Fruit fly (Drosophila melanogaster) whole organism, embryonic: ENCODE measurements around the gene Zaf1.

ENCODE experiments used
- Atf-2 ChIP-seq: fragments of 200-800 bp; sonication (Bioruptor generic); optimal IDR thresholded peaks from 2 replicates; lab custom pipeline; 2016; ENCODE audit warnings: missing biosample characterization, missing genetic modification characterization
- BtbVII ChIP-seq: fragments of 200-800 bp; sonication (Bioruptor generic); optimal IDR thresholded peaks from 3 replicates; lab custom pipeline; 2017; ENCODE audit warnings: missing biosample characterization, mild to moderate bottlenecking, missing genetic modification characterization
- CG1024 ChIP-seq: fragments of 200-800 bp; sonication (Bioruptor generic); IDR thresholded peaks from 2 replicates; pipeline ENCODE4 v1.3.6; 2022; ENCODE audit warnings: missing biosample characterization, missing genetic modification characterization
- CG10979 ChIP-seq: fragments of 200-800 bp; sonication (Bioruptor generic); optimal IDR thresholded peaks from 2 replicates; lab custom pipeline; 2018; ENCODE audit warnings: missing biosample characterization, mild to moderate bottlenecking, missing genetic modification characterization, moderate library complexity
- CG11696 ChIP-seq: fragments of 200-800 bp; sonication (Bioruptor generic); IDR thresholded peaks from 2 replicates; pipeline ENCODE4 v1.3.6; 2022; ENCODE audit warnings: missing biosample characterization, missing genetic modification characterization
- CG12219 ChIP-seq: fragments of 200-800 bp; sonication (Bioruptor generic); optimal IDR thresholded peaks from 3 replicates; lab custom pipeline; 2018; ENCODE audit warnings: missing biosample characterization, mild to moderate bottlenecking, missing genetic modification characterization
- CG1233 ChIP-seq: fragments of 200-800 bp; sonication (Bioruptor generic); optimal IDR thresholded peaks from 4 replicates; lab custom pipeline; 2018; ENCODE audit warnings: missing biosample characterization, mild to moderate bottlenecking, missing genetic modification characterization
- CG15696 ChIP-seq: fragments of 200-800 bp; sonication (Bioruptor generic); optimal IDR thresholded peaks from 2 replicates; lab custom pipeline; 2019; ENCODE audit warnings: missing biosample characterization, mild to moderate bottlenecking, missing genetic modification characterization, moderate library complexity
- CG17829 ChIP-seq: fragments of 200-800 bp; optimal IDR thresholded peaks from 2 replicates; lab custom pipeline; 2019; ENCODE audit warnings: missing biosample characterization, mild to moderate bottlenecking, missing genetic modification characterization, moderate library complexity
- CG2116 ChIP-seq: fragments of 200-800 bp; sonication (Bioruptor generic); optimal IDR thresholded peaks from 3 replicates; lab custom pipeline; 2018; ENCODE audit warnings: missing biosample characterization, mild to moderate bottlenecking, missing genetic modification characterization
- CG2199 ChIP-seq: fragments of 200-800 bp; sonication (Bioruptor generic); IDR thresholded peaks from 3 replicates; pipeline ENCODE4 v1.3.6; 2022; ENCODE audit warnings: missing biosample characterization, missing genetic modification characterization
- CG3407 ChIP-seq: fragments of 200-800 bp; sonication (Bioruptor generic); optimal IDR thresholded peaks from 2 replicates; lab custom pipeline; 2018; ENCODE audit warnings: missing biosample characterization, mild to moderate bottlenecking, missing genetic modification characterization
- CG4328 ChIP-seq: fragments of 200-800 bp; sonication (Bioruptor generic); optimal IDR thresholded peaks from 3 replicates; lab custom pipeline; 2017; ENCODE audit warnings: missing biosample characterization, missing genetic modification reagents, missing genetic modification characterization
- CG4360 ChIP-seq: fragments of 200-800 bp; sonication (Bioruptor generic); IDR thresholded peaks from 2 replicates; pipeline ENCODE4 v1.3.6; 2022; ENCODE audit warnings: missing biosample characterization, missing genetic modification characterization
- CG4617 ChIP-seq: fragments of 200-800 bp; sonication (Bioruptor generic); optimal IDR thresholded peaks from 3 replicates; lab custom pipeline; 2016; ENCODE audit warnings: missing biosample characterization, missing genetic modification characterization, borderline replicate concordance
- CG4730 ChIP-seq: fragments of 200-800 bp; sonication (Bioruptor generic); IDR thresholded peaks from 2 replicates; pipeline ENCODE4 v1.3.6; 2022; ENCODE audit warnings: missing biosample characterization, missing genetic modification characterization
- CG7357 ChIP-seq: fragments of 200-800 bp; sonication (Bioruptor generic); IDR thresholded peaks from 3 replicates; pipeline ENCODE4 v1.3.6; 2022; ENCODE audit warnings: missing biosample characterization, missing genetic modification characterization
- CG7928 ChIP-seq: fragments of 200-800 bp; sonication (Bioruptor generic); optimal IDR thresholded peaks from 2 replicates; lab custom pipeline; 2017; ENCODE audit warnings: missing biosample characterization, mild to moderate bottlenecking, missing genetic modification characterization
- CHES-1-like ChIP-seq: fragments of 200-800 bp; sonication (Bioruptor generic); optimal IDR thresholded peaks from 2 replicates; lab custom pipeline; 2016; ENCODE audit warnings: missing biosample characterization, missing genetic modification characterization
- D ChIP-seq, 2 experiments: fragments of 200-800 bp in 1 of 2; fragments of >200 bp in 1 of 2; sonication (Bioruptor generic) in 1 of 2; optimal IDR thresholded peaks; 2 replicates in 1 of 2; 3 replicates in 1 of 2; lab custom pipeline; 2017; ENCODE audit warnings: mild to moderate bottlenecking in 1 of 2, missing biosample characterization in 1 of 2, missing genetic modification characterization in 1 of 2, missing genetic modification reagents in 1 of 2
- Dad ChIP-seq: fragments of 200-800 bp; sonication (Bioruptor generic); optimal IDR thresholded peaks from 3 replicates; lab custom pipeline; 2016; ENCODE audit warnings: missing biosample characterization, missing genetic modification characterization
- Gug ChIP-seq: fragments of 200-800 bp; sonication (Bioruptor generic); IDR thresholded peaks from 4 replicates; pipeline ENCODE4 v1.3.6; 2022; ENCODE audit warnings: missing biosample characterization, missing genetic modification characterization
- HHEX ChIP-seq: fragments of 200-800 bp; sonication (Bioruptor generic); optimal IDR thresholded peaks from 3 replicates; lab custom pipeline; 2017; ENCODE audit warnings: missing biosample characterization, mild to moderate bottlenecking, missing genetic modification characterization, missing genetic modification reagents
- HLH3B ChIP-seq: fragments of 200-800 bp; sonication (Bioruptor generic); IDR thresholded peaks from 2 replicates; pipeline ENCODE4 v1.3.6; 2022; ENCODE audit warnings: missing biosample characterization, missing genetic modification characterization
- HLH4C ChIP-seq: fragments of 200-800 bp; sonication (Bioruptor generic); IDR thresholded peaks from 3 replicates; pipeline ENCODE4 v1.3.6; 2022; ENCODE audit warnings: missing biosample characterization, missing genetic modification characterization; ENCODE audit not compliant: partially characterized antibody
- Hand ChIP-seq: fragments of 200-800 bp; sonication (Bioruptor generic); optimal IDR thresholded peaks from 2 replicates; lab custom pipeline; 2017; ENCODE audit warnings: mild to moderate bottlenecking, missing biosample characterization, missing genetic modification reagents, missing genetic modification characterization
- Hr3 ChIP-seq: fragments of 200-800 bp; sonication (Bioruptor generic); optimal IDR thresholded peaks from 3 replicates; lab custom pipeline; 2016; ENCODE audit warnings: missing biosample characterization, missing genetic modification characterization
- Hr39 ChIP-seq: fragments of >200 bp; optimal IDR thresholded peaks from 2 replicates; lab custom pipeline; 2017
- Neu2 ChIP-seq: fragments of 200-800 bp; sonication (Bioruptor generic); optimal IDR thresholded peaks from 3 replicates; lab custom pipeline; 2016; ENCODE audit warnings: missing biosample characterization, missing genetic modification characterization, borderline replicate concordance
- Side ChIP-seq: fragments of 200-800 bp; sonication (Bioruptor generic); optimal IDR thresholded peaks from 2 replicates; lab custom pipeline; 2016; ENCODE audit warnings: missing biosample characterization, missing genetic modification characterization
- Sox102F ChIP-seq: fragments of 200-800 bp; sonication (Bioruptor generic); optimal IDR thresholded peaks from 2 replicates; lab custom pipeline; 2018; ENCODE audit warnings: missing biosample characterization, mild to moderate bottlenecking, missing genetic modification characterization, moderate library complexity
- Sry-δ ChIP-seq: fragments of 200-800 bp; sonication (Bioruptor generic); optimal IDR thresholded peaks from 2 replicates; lab custom pipeline; 2016; ENCODE audit warnings: missing biosample characterization, missing genetic modification characterization
- ap ChIP-seq: fragments of 200-800 bp; sonication (Bioruptor generic); IDR thresholded peaks from 2 replicates; pipeline ENCODE4 v1.3.6; 2022; ENCODE audit warnings: missing biosample characterization, missing genetic modification characterization
- ara ChIP-seq: fragments of 200-800 bp; sonication (Bioruptor generic); IDR thresholded peaks from 2 replicates; pipeline ENCODE4 v1.3.6; 2022; ENCODE audit warnings: missing biosample characterization, missing genetic modification characterization
- ase ChIP-seq: fragments of 200-800 bp; sonication (Bioruptor generic); IDR thresholded peaks from 3 replicates; pipeline ENCODE4 v1.3.6; 2022; ENCODE audit warnings: missing biosample characterization, missing genetic modification characterization
- bab2 ChIP-seq: fragments of 200-800 bp; sonication (Bioruptor generic); optimal IDR thresholded peaks from 2 replicates; lab custom pipeline; 2016; ENCODE audit warnings: missing biosample characterization, missing genetic modification characterization
- corto ChIP-seq: fragments of 200-800 bp; sonication (Bioruptor generic); optimal IDR thresholded peaks from 2 replicates; lab custom pipeline; 2016; ENCODE audit warnings: missing biosample characterization, mild to moderate bottlenecking, missing genetic modification characterization, moderate library complexity
- emc ChIP-seq: fragments of 200-800 bp; sonication (Bioruptor generic); optimal IDR thresholded peaks from 2 replicates; lab custom pipeline; 2016; ENCODE audit warnings: missing biosample characterization, missing genetic modification characterization
- ftz-f1 ChIP-seq: fragments of 200-800 bp; sonication (Bioruptor generic); optimal IDR thresholded peaks from 2 replicates; lab custom pipeline; 2016; ENCODE audit warnings: missing biosample characterization, missing genetic modification characterization
- gfzf ChIP-seq: fragments of 200-800 bp; sonication (Bioruptor generic); optimal IDR thresholded peaks from 2 replicates; lab custom pipeline; 2016; ENCODE audit warnings: missing biosample characterization, mild to moderate bottlenecking, missing genetic modification characterization, moderate library complexity
- ham ChIP-seq: fragments of 200-800 bp; sonication (Bioruptor generic); IDR thresholded peaks from 2 replicates; pipeline ENCODE4 v1.3.6; 2022; ENCODE audit warnings: missing biosample characterization, missing genetic modification characterization
- kah ChIP-seq: fragments of 200-800 bp; sonication (Bioruptor generic); optimal IDR thresholded peaks from 2 replicates; lab custom pipeline; 2018; ENCODE audit warnings: missing biosample characterization, mild to moderate bottlenecking, missing genetic modification characterization
- lilli ChIP-seq: fragments of 200-800 bp; sonication (Bioruptor generic); optimal IDR thresholded peaks from 3 replicates; lab custom pipeline; 2016; ENCODE audit warnings: missing biosample characterization, missing genetic modification characterization
- nau ChIP-seq: fragments of 200-800 bp; sonication (Bioruptor generic); optimal IDR thresholded peaks from 3 replicates; lab custom pipeline; 2017; ENCODE audit warnings: missing biosample characterization, mild to moderate bottlenecking, missing genetic modification characterization, missing genetic modification reagents
- row ChIP-seq: fragments of 200-800 bp; sonication (Bioruptor generic); IDR thresholded peaks from 3 replicates; pipeline ENCODE4 v1.3.6; 2022; ENCODE audit warnings: missing biosample characterization, missing genetic modification characterization
- sc ChIP-seq, 3 experiments: fragments of >200 bp in 2 of 3; fragments of 200-800 bp in 1 of 3; sonication (Bioruptor generic) in 1 of 3; optimal IDR thresholded peaks; 2 replicates in 2 of 3; 3 replicates in 1 of 3; lab custom pipeline; 2017; ENCODE audit warnings: mild to moderate bottlenecking in 1 of 3, missing biosample characterization in 1 of 3, missing genetic modification characterization in 1 of 3, missing genetic modification reagents in 1 of 3
- tgo ChIP-seq: fragments of 200-800 bp; sonication (Bioruptor generic); IDR thresholded peaks from 3 replicates; pipeline ENCODE4 v1.3.6; 2022; ENCODE audit warnings: missing biosample characterization, missing genetic modification characterization
- tin ChIP-seq: fragments of 200-800 bp; sonication (Bioruptor generic); optimal IDR thresholded peaks from 3 replicates; lab custom pipeline; 2016; ENCODE audit warnings: missing biosample characterization, missing genetic modification characterization
- vnd ChIP-seq: fragments of 200-800 bp; sonication (Bioruptor generic); IDR thresholded peaks from 3 replicates; pipeline ENCODE4 v1.3.6; 2022; ENCODE audit warnings: missing biosample characterization, missing genetic modification characterization; ENCODE audit not compliant: partially characterized antibody

Zaf1 gene

DNA sequence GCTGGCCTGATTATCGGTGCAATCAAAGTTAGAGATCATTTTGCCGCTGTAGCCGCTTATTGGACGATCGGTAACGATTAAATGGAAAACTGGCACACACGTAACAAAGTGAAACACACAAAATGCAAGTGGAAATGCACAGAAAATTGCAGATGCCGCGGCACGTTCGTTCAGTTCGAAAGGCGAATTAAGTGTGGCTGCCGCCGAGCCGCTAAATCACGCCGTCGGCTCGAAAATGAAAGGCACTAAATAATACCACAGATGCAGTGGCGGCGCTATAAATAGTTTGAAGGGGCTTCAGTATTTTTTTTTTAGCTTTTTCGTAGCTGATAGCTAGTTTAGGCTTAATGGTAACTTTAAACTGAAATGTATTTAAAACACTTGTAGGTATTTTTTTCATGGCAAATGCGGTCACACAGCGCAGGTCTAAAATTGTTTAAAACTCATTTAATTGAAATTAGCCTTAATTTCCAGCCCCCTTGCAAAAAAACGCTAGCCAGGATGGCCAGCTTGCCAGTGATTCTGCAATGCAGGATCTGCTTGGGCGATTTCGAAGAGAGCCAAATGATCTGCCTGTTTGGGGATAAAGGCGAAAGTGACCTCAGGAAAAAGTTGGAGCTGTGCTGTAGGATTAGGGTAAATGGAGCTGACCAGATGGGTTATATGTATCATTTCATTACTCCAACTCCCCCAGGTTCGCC is 5.6 kb downstream of the Zaf1 start, which contains the start of the genes Jupiter and CG14710 (continued):
- TF ChIP-seq CG4328: peak; percentile 1
- TF ChIP-seq HHEX (GFP tag; lab: Kevin White, UChicago): no peak
- no peak for TF ChIP-seq ase
- no peak for TF ChIP-seq vnd (GFP tag; lab: Robert Waterston, UW)
- no peak for TF ChIP-seq Hr39 (lab: Kevin White, UChicago)
- TF ChIP-seq sc (optimal IDR thresholded peaks at IDR 0.05; lab: Kevin White, UChicago): no peak
- no peak for TF ChIP-seq sc (GFP tag; optimal IDR thresholded peaks at IDR 0.05; lab: Kevin White, UChicago)
- TF ChIP-seq CG4730 (GFP tag; lab: Robert Waterston, UW): no peak
- TF ChIP-seq CG4360: no peak
- TF ChIP-seq BtbVII: no peak
- TF ChIP-seq lilli: peak; percentile 89
- peak; percentile 90 for TF ChIP-seq CHES-1-like (GFP tag; lab: Kevin White, UChicago)
- no peak for TF ChIP-seq HLH4C (GFP tag; lab: Robert Waterston, UW)
- TF ChIP-seq HLH3B (GFP tag; lab: Robert Waterston, UW): peak; percentile 77
- peak; percentile 60 for TF ChIP-seq emc (GFP tag; lab: Kevin White, UChicago)
- no peak for TF ChIP-seq D (optimal IDR thresholded peaks at IDR 0.05; lab: Kevin White, UChicago)
- no peak for TF ChIP-seq D (GFP tag; optimal IDR thresholded peaks at IDR 0.05; lab: Kevin White, UChicago)
- TF ChIP-seq bab2 (GFP tag; lab: Kevin White, UChicago): peak; percentile 86
- TF ChIP-seq CG12219 (GFP tag; lab: Kevin White, UChicago): no peak
- peak; percentile 79 for TF ChIP-seq Dad (GFP tag; lab: Kevin White, UChicago)
- TF ChIP-seq tgo (GFP tag; lab: Robert Waterston, UW): peak; percentile 48; the same call in 1 of the 3 replicates
- peak; percentile 64 for TF ChIP-seq CG15696 (tag; lab: Kevin White, UChicago)
- peak; percentile 29 for TF ChIP-seq CG7928 (GFP tag; lab: Kevin White, UChicago)
- TF ChIP-seq ap: 0 out of 2 replicates have a peak, but pooled peaks have one; percentile 27
- TF ChIP-seq ham (GFP tag; lab: Robert Waterston, UW): no peak
- no peak for TF ChIP-seq kah (GFP tag; lab: Kevin White, UChicago)
- TF ChIP-seq CG1024: peak; percentile 38; the same call in 1 of the 2 replicates
- peak; percentile 98 for TF ChIP-seq CG4617 (GFP tag; lab: Kevin White, UChicago)
- TF ChIP-seq nau (GFP tag; lab: Kevin White, UChicago): no peak
- TF ChIP-seq CG2116 (GFP tag; lab: Kevin White, UChicago): peak; percentile 62
- TF ChIP-seq Side: peak; percentile 53
- peak; percentile 48 for TF ChIP-seq ftz-f1 (GFP tag; lab: Kevin White, UChicago)
- peak; percentile 46; the same call in 1 of the 3 replicates for TF ChIP-seq CG7357 (GFP tag; lab: Robert Waterston, UW)
- TF ChIP-seq Hand (GFP tag; lab: Kevin White, UChicago): no peak
- peak; percentile 84 for TF ChIP-seq Gug (GFP tag; lab: Robert Waterston, UW)
- peak; percentile 69 for TF ChIP-seq Hr3 (GFP tag; lab: Kevin White, UChicago)
- TF ChIP-seq CG17829: peak; percentile 76
- peak; percentile 30 for TF ChIP-seq CG10979 (tag; lab: Kevin White, UChicago)
- peak; percentile 79 for TF ChIP-seq tin (GFP tag; lab: Kevin White, UChicago)
- no peak for TF ChIP-seq CG3407
- peak; percentile 89 for TF ChIP-seq row (GFP tag; lab: Robert Waterston, UW)
- peak; percentile 42 for TF ChIP-seq Atf-2 (GFP tag; lab: Kevin White, UChicago)
- TF ChIP-seq Neu2: no peak
- peak; percentile 100 for TF ChIP-seq gfzf
- TF ChIP-seq CG11696: no peak
- no peak for TF ChIP-seq CG1233
- no peak for TF ChIP-seq CG2199
- no peak for TF ChIP-seq ara (GFP tag; lab: Robert Waterston, UW)
- peak; percentile 70 for TF ChIP-seq Sry-δ (GFP tag; lab: Kevin White, UChicago)
- peak; percentile 38 for TF ChIP-seq Sox102F (GFP tag; lab: Kevin White, UChicago)
- TF ChIP-seq corto (GFP tag; lab: Kevin White, UChicago): no peak
